Fruit fly (Drosophila melanogaster): ENCODE results near the gene CG9922.
A peak's percentile ranks its signal among the peaks of the same experiment; 100 is the strongest.

Gene CG9922

dm6 chr3R:14052182-14053036 is 16.2 kb upstream of the CG9922 start (continued):
- no peak for TF ChIP-seq sim (GFP tag; IDR thresholded peaks at IDR 0.05)
- TF ChIP-seq CG14441 (GFP tag; IDR thresholded peaks at IDR 0.05): peak; percentile 87
- TF ChIP-seq toy (GFP tag; IDR thresholded peaks at IDR 0.05): peak; percentile 86
- peak; percentile 85 for TF ChIP-seq CG11504 (tag; optimal IDR thresholded peaks at IDR 0.05)
- TF ChIP-seq CG8359 (GFP tag; optimal IDR thresholded peaks at IDR 0.05; ENCODE audit: borderline replicate concordance): no peak
- TF ChIP-seq CG4730 (GFP tag; IDR thresholded peaks at IDR 0.05): peak; percentile 81
- TF ChIP-seq ssp (GFP tag; IDR thresholded peaks at IDR 0.05): peak; percentile 57
- peak; percentile 81 for TF ChIP-seq crc (GFP tag; optimal IDR thresholded peaks at IDR 0.05)
- 0 out of 3 replicates have a peak, but pooled peaks have one; percentile 13 for TF ChIP-seq Optix (GFP tag; IDR thresholded peaks at IDR 0.05)
- peak; percentile 71 for TF ChIP-seq odd (GFP tag; optimal IDR thresholded peaks at IDR 0.05)
- TF ChIP-seq abd-A (tag; optimal IDR thresholded peaks at IDR 0.05): no peak
- TF ChIP-seq Max (GFP tag; optimal IDR thresholded peaks at IDR 0.05): peak; percentile 81
- TF ChIP-seq bab2 (GFP tag; optimal IDR thresholded peaks at IDR 0.05): peak; percentile 79
- peak; percentile 44; the same call in 1 of the 2 replicates for TF ChIP-seq ap (GFP tag; IDR thresholded peaks at IDR 0.05)
- TF ChIP-seq CG12071 (GFP tag; optimal IDR thresholded peaks at IDR 0.05): peak; percentile 82
- no peak for TF ChIP-seq amos (GFP tag; IDR thresholded peaks at IDR 0.05; ENCODE audit: partially characterized antibody)
- TF ChIP-seq CG17359 (tag; optimal IDR thresholded peaks at IDR 0.05): peak; percentile 81
- TF ChIP-seq corto (GFP tag; optimal IDR thresholded peaks at IDR 0.05): no peak
- no peak for TF ChIP-seq nom (GFP tag; optimal IDR thresholded peaks at IDR 0.05)
- peak; percentile 83 for TF ChIP-seq CG17385 (GFP tag; optimal IDR thresholded peaks at IDR 0.05)
- TF ChIP-seq dpn (GFP tag; optimal IDR thresholded peaks at IDR 0.05): peak; percentile 83 to 88
- TF ChIP-seq Dp (GFP tag; optimal IDR thresholded peaks at IDR 0.05): no peak
- peak; percentile 84 for TF ChIP-seq Camta (GFP tag; optimal IDR thresholded peaks at IDR 0.05)
- TF ChIP-seq eyg (GFP tag; optimal IDR thresholded peaks at IDR 0.05): peak; percentile 75
- TF ChIP-seq HHEX (GFP tag; optimal IDR thresholded peaks at IDR 0.05): peak; percentile 85
- peak; percentile 94 for TF ChIP-seq CG2678 (tag; optimal IDR thresholded peaks at IDR 0.05)
- peak; percentile 90 for TF ChIP-seq sob (GFP tag; IDR thresholded peaks at IDR 0.05)
- TF ChIP-seq Ada2b (GFP tag; IDR thresholded peaks at IDR 0.05): peak; percentile 82
- TF ChIP-seq Elba2 (GFP tag; optimal IDR thresholded peaks at IDR 0.05): no peak
- peak; percentile 58 for TF ChIP-seq CG4328 (GFP tag; optimal IDR thresholded peaks at IDR 0.05)
- TF ChIP-seq CG13894 (tag; optimal IDR thresholded peaks at IDR 0.05): peak; percentile 69
- TF ChIP-seq CG8388 (GFP tag; optimal IDR thresholded peaks at IDR 0.05): peak; percentile 48
- TF ChIP-seq slou (GFP tag; optimal IDR thresholded peaks at IDR 0.05): peak; percentile 68
- TF ChIP-seq CG15011 (GFP tag; optimal IDR thresholded peaks at IDR 0.05): peak; percentile 79
- TF ChIP-seq CG2889 (GFP tag; IDR thresholded peaks at IDR 0.05): peak; percentile 79
- TF ChIP-seq CG33557 (GFP tag; optimal IDR thresholded peaks at IDR 0.05): no peak
- TF ChIP-seq nmo (GFP tag; optimal IDR thresholded peaks at IDR 0.05): peak; percentile 79
- TF ChIP-seq Fer2 (tag; optimal IDR thresholded peaks at IDR 0.05): peak; percentile 83
- TF ChIP-seq fu2 (GFP tag; optimal IDR thresholded peaks at IDR 0.05): peak; percentile 91
- no peak for TF ChIP-seq hb (GFP tag; IDR thresholded peaks at IDR 0.05; ENCODE audit: partially characterized antibody)
- TF ChIP-seq CG11560 (tag; IDR thresholded peaks at IDR 0.05): peak; percentile 84
- TF ChIP-seq CHES-1-like (GFP tag; optimal IDR thresholded peaks at IDR 0.05): peak; percentile 83
- no peak; the same call in 2 of the 3 replicates for TF ChIP-seq gce (GFP tag; IDR thresholded peaks at IDR 0.05)
- TF ChIP-seq zf30C (GFP tag; optimal IDR thresholded peaks at IDR 0.05): peak; percentile 63
- peak; percentile 87 for TF ChIP-seq NfI (GFP tag; optimal IDR thresholded peaks at IDR 0.05)
- peak; percentile 28 for TF ChIP-seq CG10979 (tag; optimal IDR thresholded peaks at IDR 0.05)
- peak; percentile 66 for TF ChIP-seq repo (GFP tag; optimal IDR thresholded peaks at IDR 0.05)
- TF ChIP-seq Dbx (GFP tag; IDR thresholded peaks at IDR 0.05): peak; percentile 89
